Fruit fly (Drosophila melanogaster) whole organism, embryonic: ENCODE data around the gene Ntf-2.

Source experiments
- CG10209 ChIP-seq: fragments of 200-800 bp; sonication (Bioruptor generic); optimal IDR thresholded peaks from 3 replicates; lab custom pipeline; 2017; ENCODE audit warnings: missing biosample characterization, mild to moderate bottlenecking, missing genetic modification characterization, missing genetic modification reagents
- CG10654 ChIP-seq: fragments of 200-800 bp; sonication (Bioruptor generic); optimal IDR thresholded peaks from 2 replicates; lab custom pipeline; 2016; ENCODE audit warnings: missing biosample characterization, missing genetic modification characterization
- CG11723 ChIP-seq: fragments of 200-800 bp; sonication (Bioruptor generic); optimal IDR thresholded peaks from 2 replicates; lab custom pipeline; 2017; ENCODE audit warnings: missing biosample characterization, mild to moderate bottlenecking, missing genetic modification characterization
- CG12155 ChIP-seq: fragments of 200-800 bp; sonication (Bioruptor generic); optimal IDR thresholded peaks from 3 replicates; lab custom pipeline; 2016; ENCODE audit warnings: missing biosample characterization, missing genetic modification characterization
- CG12236 ChIP-seq: fragments of 200-800 bp; sonication (Bioruptor generic); optimal IDR thresholded peaks from 2 replicates; lab custom pipeline; 2016; ENCODE audit warnings: missing biosample characterization, missing genetic modification characterization
- CG15479 ChIP-seq: fragments of 200-800 bp; sonication (Bioruptor generic); optimal IDR thresholded peaks from 3 replicates; lab custom pipeline; 2019; ENCODE audit warnings: missing biosample characterization, mild to moderate bottlenecking, missing genetic modification characterization, moderate library complexity
- CG1603 ChIP-seq: fragments of 200-800 bp; sonication (Bioruptor generic); optimal IDR thresholded peaks from 2 replicates; lab custom pipeline; 2019; ENCODE audit warnings: missing biosample characterization, mild to moderate bottlenecking, missing genetic modification characterization, moderate library complexity
- CG1647 ChIP-seq: fragments of 200-800 bp; sonication (Bioruptor generic); optimal IDR thresholded peaks from 3 replicates; lab custom pipeline; 2016; ENCODE audit warnings: missing biosample characterization, missing genetic modification characterization
- CG17359 ChIP-seq: fragments of 200-800 bp; sonication (Bioruptor generic); optimal IDR thresholded peaks from 3 replicates; lab custom pipeline; 2018; ENCODE audit warnings: missing biosample characterization, mild to moderate bottlenecking, missing genetic modification characterization, moderate library complexity
- CG17802 ChIP-seq: fragments of 200-800 bp; sonication (Bioruptor generic); optimal IDR thresholded peaks from 2 replicates; lab custom pipeline; 2018; ENCODE audit warnings: missing biosample characterization, mild to moderate bottlenecking, missing genetic modification characterization, moderate library complexity
- CG2875 ChIP-seq: fragments of 200-800 bp; sonication (Bioruptor generic); optimal IDR thresholded peaks from 2 replicates; lab custom pipeline; 2017; ENCODE audit warnings: missing biosample characterization, mild to moderate bottlenecking, missing genetic modification characterization, missing genetic modification reagents
- CG3163 ChIP-seq: fragments of 200-800 bp; sonication (Bioruptor generic); optimal IDR thresholded peaks from 3 replicates; lab custom pipeline; 2016; ENCODE audit warnings: missing biosample characterization, missing genetic modification characterization
- CG32772 ChIP-seq: fragments of 200-800 bp; sonication (Bioruptor generic); IDR thresholded peaks from 2 replicates; pipeline ENCODE4 v1.3.6; 2022; ENCODE audit warnings: missing biosample characterization, missing genetic modification characterization
- CG33557 ChIP-seq: fragments of 200-800 bp; sonication (Bioruptor generic); optimal IDR thresholded peaks from 2 replicates; lab custom pipeline; 2019; ENCODE audit warnings: missing biosample characterization, mild to moderate bottlenecking, missing genetic modification characterization, moderate library complexity
- CG4424 ChIP-seq: fragments of 200-800 bp; sonication (Bioruptor generic); optimal IDR thresholded peaks from 3 replicates; lab custom pipeline; 2016; ENCODE audit warnings: missing biosample characterization, missing genetic modification characterization
- CG4820 ChIP-seq: fragments of 200-800 bp; sonication (Bioruptor generic); optimal IDR thresholded peaks from 3 replicates; lab custom pipeline; 2016; ENCODE audit warnings: missing biosample characterization, missing genetic modification characterization
- CG5180 ChIP-seq: fragments of 200-800 bp; sonication (Bioruptor generic); optimal IDR thresholded peaks from 3 replicates; lab custom pipeline; 2017; ENCODE audit warnings: missing biosample characterization, missing genetic modification characterization, mild to moderate bottlenecking, moderate library complexity, missing genetic modification reagents
- CG5245 ChIP-seq: fragments of 200-800 bp; sonication (Bioruptor generic); optimal IDR thresholded peaks from 3 replicates; lab custom pipeline; 2016; ENCODE audit warnings: missing biosample characterization, missing genetic modification characterization
- CG9215 ChIP-seq: fragments of 200-800 bp; sonication (Bioruptor generic); IDR thresholded peaks from 2 replicates; pipeline ENCODE4 v1.3.6; 2022; ENCODE audit warnings: missing biosample characterization, missing genetic modification characterization
- CG9437 ChIP-seq: fragments of 200-800 bp; sonication (Bioruptor generic); optimal IDR thresholded peaks from 2 replicates; lab custom pipeline; 2018; ENCODE audit warnings: missing biosample characterization, mild to moderate bottlenecking, missing genetic modification characterization
- CG9727 ChIP-seq: fragments of 200-800 bp; sonication (Bioruptor generic); optimal IDR thresholded peaks from 3 replicates; lab custom pipeline; 2017; ENCODE audit warnings: missing biosample characterization, mild to moderate bottlenecking, missing genetic modification characterization
- CrebB ChIP-seq: fragments of 200-800 bp; sonication (Bioruptor generic); optimal IDR thresholded peaks from 3 replicates; lab custom pipeline; 2018; ENCODE audit warnings: missing biosample characterization, mild to moderate bottlenecking, missing genetic modification characterization
- Dip3 ChIP-seq: fragments of 200-800 bp; sonication (Bioruptor generic); optimal IDR thresholded peaks from 3 replicates; lab custom pipeline; 2016; ENCODE audit warnings: missing biosample characterization, missing genetic modification characterization
- Dll ChIP-seq: fragments of 200-800 bp; sonication (Bioruptor generic); IDR thresholded peaks from 4 replicates; pipeline ENCODE4 v1.3.6; 2022; ENCODE audit warnings: missing biosample characterization, missing genetic modification characterization; ENCODE audit not compliant: partially characterized antibody
- E2f2 ChIP-seq: fragments of 200-800 bp; sonication (Bioruptor generic); IDR thresholded peaks from 2 replicates; pipeline ENCODE4 v1.3.6; 2022; ENCODE audit warnings: missing biosample characterization, missing genetic modification characterization
- Hand ChIP-seq: fragments of 200-800 bp; sonication (Bioruptor generic); optimal IDR thresholded peaks from 2 replicates; lab custom pipeline; 2017; ENCODE audit warnings: mild to moderate bottlenecking, missing biosample characterization, missing genetic modification reagents, missing genetic modification characterization
- Lpt ChIP-seq: fragments of >200 bp; optimal IDR thresholded peaks from 2 replicates; lab custom pipeline; 2018; ENCODE audit warnings: missing biosample characterization, missing genetic modification characterization
- MBD-R2 ChIP-seq: fragments of 200-800 bp; sonication (Bioruptor generic); IDR thresholded peaks from 2 replicates; pipeline ENCODE4 v1.3.6; 2022; ENCODE audit warnings: missing biosample characterization, missing genetic modification characterization
- Pdp1 ChIP-seq, 2 experiments: fragments of 200-800 bp; sonication (Bioruptor generic); optimal IDR thresholded peaks; 3 replicates each; lab custom pipeline; 2016; ENCODE audit warnings: missing biosample characterization in 2 of 2, missing genetic modification characterization in 2 of 2, mild to moderate bottlenecking in 1 of 2, moderate library complexity in 1 of 2
- Sin3A ChIP-seq: fragments of >200 bp; optimal IDR thresholded peaks from 2 replicates; lab custom pipeline; 2018
- al ChIP-seq: fragments of 200-800 bp; sonication (Bioruptor generic); IDR thresholded peaks from 2 replicates; pipeline ENCODE4 v1.3.6; 2022; ENCODE audit warnings: missing biosample characterization, missing genetic modification characterization
- amos ChIP-seq: fragments of 200-800 bp; sonication (Bioruptor generic); IDR thresholded peaks from 2 replicates; pipeline ENCODE4 v1.3.6; 2022; ENCODE audit warnings: missing biosample characterization, missing genetic modification characterization; ENCODE audit not compliant: partially characterized antibody
- ara ChIP-seq: fragments of 200-800 bp; sonication (Bioruptor generic); IDR thresholded peaks from 2 replicates; pipeline ENCODE4 v1.3.6; 2022; ENCODE audit warnings: missing biosample characterization, missing genetic modification characterization
- chm ChIP-seq: fragments of 200-800 bp; sonication (Bioruptor generic); IDR thresholded peaks from 2 replicates; pipeline ENCODE4 v1.3.6; 2022; ENCODE audit warnings: missing biosample characterization, missing genetic modification characterization
- gce ChIP-seq: fragments of 200-800 bp; sonication (Bioruptor generic); IDR thresholded peaks from 3 replicates; pipeline ENCODE4 v1.3.6; 2022; ENCODE audit warnings: missing biosample characterization, missing genetic modification characterization
- gsb-n ChIP-seq: fragments of 200-800 bp; sonication (Bioruptor generic); optimal IDR thresholded peaks from 3 replicates; lab custom pipeline; 2018; ENCODE audit warnings: missing biosample characterization, mild to moderate bottlenecking, missing genetic modification characterization
- ken ChIP-seq: fragments of 200-800 bp; sonication (Bioruptor generic); IDR thresholded peaks from 3 replicates; pipeline ENCODE4 v1.3.6; 2022; ENCODE audit warnings: missing biosample characterization, missing genetic modification characterization
- lilli ChIP-seq: fragments of 200-800 bp; sonication (Bioruptor generic); optimal IDR thresholded peaks from 3 replicates; lab custom pipeline; 2016; ENCODE audit warnings: missing biosample characterization, missing genetic modification characterization
- lov ChIP-seq, 2 experiments: fragments of 200-800 bp in 1 of 2; fragments of >200 bp in 1 of 2; sonication (Bioruptor generic) in 1 of 2; IDR thresholded peaks in 1 of 2; optimal IDR thresholded peaks in 1 of 2; 2 replicates in 1 of 2; 3 replicates in 1 of 2; pipeline versions ENCODE4 v1.3.6 to Lab custom; 2017 to 2022; ENCODE audit warnings: missing biosample characterization in 1 of 2, missing genetic modification characterization in 1 of 2
- p53 ChIP-seq: fragments of 200-800 bp; sonication (Bioruptor generic); optimal IDR thresholded peaks from 2 replicates; lab custom pipeline; 2016; ENCODE audit warnings: missing biosample characterization, missing genetic modification characterization
- phol ChIP-seq: fragments of 200-800 bp; sonication (Bioruptor generic); optimal IDR thresholded peaks from 3 replicates; lab custom pipeline; 2018; ENCODE audit warnings: missing biosample characterization, mild to moderate bottlenecking, missing genetic modification characterization, moderate library complexity
- ranshi ChIP-seq: fragments of 200-800 bp; sonication (Bioruptor generic); IDR thresholded peaks from 2 replicates; pipeline ENCODE4 v1.3.6; 2022; ENCODE audit warnings: missing biosample characterization, missing genetic modification characterization
- rib ChIP-seq: fragments of 200-800 bp; sonication (Bioruptor generic); IDR thresholded peaks from 2 replicates; pipeline ENCODE4 v1.3.6; 2022; ENCODE audit warnings: missing biosample characterization, missing genetic modification characterization
- row ChIP-seq: fragments of 200-800 bp; sonication (Bioruptor generic); IDR thresholded peaks from 3 replicates; pipeline ENCODE4 v1.3.6; 2022; ENCODE audit warnings: missing biosample characterization, missing genetic modification characterization
- sens-2 ChIP-seq: fragments of 200-800 bp; sonication (Bioruptor generic); IDR thresholded peaks from 2 replicates; pipeline ENCODE4 v1.3.6; 2022; ENCODE audit warnings: missing biosample characterization, missing genetic modification characterization
- slou ChIP-seq: fragments of 200-800 bp; sonication (Bioruptor generic); optimal IDR thresholded peaks from 3 replicates; lab custom pipeline; 2016; ENCODE audit warnings: missing biosample characterization, missing genetic modification characterization
- sqz ChIP-seq: fragments of 200-800 bp; sonication (Bioruptor generic); optimal IDR thresholded peaks from 3 replicates; lab custom pipeline; 2018; ENCODE audit warnings: missing biosample characterization, mild to moderate bottlenecking, missing genetic modification characterization
- tll ChIP-seq, 2 experiments: fragments of 200-800 bp in 1 of 2; fragments of >200 bp in 1 of 2; sonication (Bioruptor generic) in 1 of 2; optimal IDR thresholded peaks; 2 replicates each; lab custom pipeline; 2017 to 2019; ENCODE audit warnings: missing biosample characterization in 2 of 2, missing genetic modification characterization in 2 of 2, mild to moderate bottlenecking in 1 of 2, moderate library complexity in 1 of 2
- vvl ChIP-seq: fragments of 200-800 bp; sonication (Bioruptor generic); IDR thresholded peaks from 2 replicates; pipeline ENCODE4 v1.3.6; 2022; ENCODE audit warnings: missing biosample characterization, missing genetic modification characterization

The Ntf-2 gene

DNA sequence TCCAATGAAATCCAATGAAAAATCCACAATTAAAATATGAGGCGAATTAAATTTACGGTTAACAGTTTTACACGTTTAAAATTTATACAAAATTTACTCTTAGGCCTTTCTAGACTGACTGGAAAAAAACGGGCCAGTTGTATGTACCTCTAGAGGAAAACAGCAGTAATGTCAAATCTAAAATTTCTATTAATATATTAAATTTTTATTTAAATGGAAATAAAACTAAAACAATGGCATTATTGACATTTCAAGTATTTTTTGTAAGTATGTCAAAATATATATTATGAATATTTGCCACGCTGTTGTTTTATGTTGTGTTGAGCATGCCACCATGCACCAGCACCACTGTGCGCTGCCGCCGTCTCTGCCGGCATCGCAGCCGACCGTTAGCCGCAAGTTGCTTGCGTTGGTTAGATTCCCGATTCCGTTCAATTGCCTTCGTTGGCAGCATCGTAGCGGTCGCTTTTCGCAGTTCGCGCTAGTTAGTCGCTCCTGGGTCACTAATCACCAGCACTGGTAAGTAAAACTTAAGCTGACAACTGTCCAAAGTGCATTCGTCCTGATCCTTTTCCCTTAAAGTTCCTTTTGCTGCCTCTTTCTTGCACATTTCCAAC is 9.7 kb downstream of the Ntf-2 start, which contains the start of gene Cbs (continued):
- peak; percentile 45 for TF ChIP-seq ara (GFP tag; lab: Robert Waterston, UW)
- TF ChIP-seq Sin3A (lab: Kevin White, UChicago): no peak
- TF ChIP-seq CG9727 (GFP tag; lab: Kevin White, UChicago): peak; percentile 79
- TF ChIP-seq E2f2 (GFP tag; lab: Robert Waterston, UW): 0 out of 2 replicates have a peak, but pooled peaks have one; percentile 34
- peak; percentile 50 for TF ChIP-seq phol (tag; lab: Kevin White, UChicago)
- TF ChIP-seq ken: peak; percentile 70; the same call in 2 of the 3 replicates
- peak; percentile 49 for TF ChIP-seq Hand (GFP tag; lab: Kevin White, UChicago)
- TF ChIP-seq CG11723: peak; percentile 35
- peak; percentile 79 for TF ChIP-seq vvl (GFP tag; lab: Robert Waterston, UW)
- TF ChIP-seq CG4820 (GFP tag; lab: Kevin White, UChicago): peak; percentile 50
- no peak for TF ChIP-seq tll (GFP tag; optimal IDR thresholded peaks at IDR 0.05; lab: Kevin White, UChicago)
- no peak for TF ChIP-seq CG3163 (GFP tag; lab: Kevin White, UChicago)
- no peak for TF ChIP-seq Pdp1 (GFP tag; optimal IDR thresholded peaks at IDR 0.05; lab: Kevin White, UChicago)
- no peak for TF ChIP-seq rib (GFP tag; lab: Robert Waterston, UW)
- TF ChIP-seq lilli (GFP tag; lab: Kevin White, UChicago): peak; percentile 51
- peak; percentile 48; the same call in 1 of the 2 replicates for TF ChIP-seq chm (GFP tag; lab: Robert Waterston, UW)
- peak; percentile 15 for TF ChIP-seq CG1603 (tag; lab: Kevin White, UChicago)
- peak; percentile 25 for TF ChIP-seq CG33557 (GFP tag; lab: Kevin White, UChicago)
- TF ChIP-seq gsb-n (tag; lab: Kevin White, UChicago): no peak
- TF ChIP-seq MBD-R2 (GFP tag; lab: Robert Waterston, UW): peak; percentile 49
- TF ChIP-seq CG10654 (GFP tag; lab: Kevin White, UChicago): peak; percentile 54
- TF ChIP-seq CG15479 (GFP tag; lab: Kevin White, UChicago): no peak
- TF ChIP-seq amos: no peak; the same call in 1 of the 2 replicates
- peak; percentile 60 for TF ChIP-seq CG9215 (GFP tag; lab: Robert Waterston, UW)
- peak; percentile 19 for TF ChIP-seq CG2875 (GFP tag; lab: Kevin White, UChicago)
- no peak for TF ChIP-seq p53 (GFP tag; lab: Kevin White, UChicago)
- no peak for TF ChIP-seq Dll (GFP tag; lab: Robert Waterston, UW)
- TF ChIP-seq CG9437: peak; percentile 76
- TF ChIP-seq sens-2 (GFP tag; lab: Robert Waterston, UW): 0 out of 2 replicates have a peak, but pooled peaks have one; percentile 12
- no peak for TF ChIP-seq CG1647 (GFP tag; lab: Kevin White, UChicago)
- TF ChIP-seq CG5245 (GFP tag; lab: Kevin White, UChicago): peak; percentile 17
- peak; percentile 70 for TF ChIP-seq al
- TF ChIP-seq CG17802 (tag; lab: Kevin White, UChicago): no peak
- peak; percentile 58 for TF ChIP-seq slou
- TF ChIP-seq CG12236 (GFP tag; lab: Kevin White, UChicago): no peak
- peak; percentile 45 for TF ChIP-seq CG12155 (GFP tag; lab: Kevin White, UChicago)
- peak; percentile 9 for TF ChIP-seq Dip3 (GFP tag; lab: Kevin White, UChicago)
- TF ChIP-seq lov (optimal IDR thresholded peaks at IDR 0.05; lab: Kevin White, UChicago): no peak
- 0 out of 3 replicates have a peak, but pooled peaks have one; percentile 37 for TF ChIP-seq lov (GFP tag; IDR thresholded peaks at IDR 0.05; lab: Robert Waterston, UW)
- no peak for TF ChIP-seq sqz
- TF ChIP-seq CG4424 (GFP tag; lab: Kevin White, UChicago): peak; percentile 48
- peak; percentile 86 for TF ChIP-seq row
- peak; percentile 70 for TF ChIP-seq ranshi (GFP tag; lab: Robert Waterston, UW)
- TF ChIP-seq CrebB: no peak
- peak; percentile 60 for TF ChIP-seq CG32772
- TF ChIP-seq CG17359 (tag; lab: Kevin White, UChicago): peak; percentile 43
- TF ChIP-seq Lpt: no peak
- TF ChIP-seq gce: 0 out of 3 replicates have a peak, but pooled peaks have one; percentile 29
- TF ChIP-seq CG5180 (GFP tag; lab: Kevin White, UChicago): peak; percentile 28
- TF ChIP-seq CG10209 (GFP tag; lab: Kevin White, UChicago): peak; percentile 66
